Worm (Caenorhabditis elegans): ENCODE results near the gene C30G12.1.

DNA sequence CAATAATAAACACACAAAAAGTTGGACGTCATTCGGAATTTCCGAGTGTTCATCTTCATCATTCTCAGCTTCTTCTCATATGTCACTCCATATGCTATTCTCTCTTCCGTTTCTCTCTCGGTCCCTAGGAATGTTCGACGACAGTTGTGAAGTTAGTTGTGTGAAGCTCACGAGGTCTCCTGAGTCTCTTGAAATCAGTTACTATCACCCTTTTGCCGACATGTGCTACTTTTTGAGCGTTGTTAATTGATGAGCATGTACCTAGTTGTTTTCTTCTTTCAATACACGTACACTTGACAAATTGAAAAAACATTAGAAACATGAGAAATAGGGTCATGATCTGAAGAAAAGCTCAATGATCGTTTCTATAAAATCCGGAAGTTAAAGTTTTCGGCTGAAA is 24.2 kb downstream of the C30G12.1 start:
- TF ChIP-seq egl-27 (tag; optimal IDR thresholded peaks at IDR 0.05) (no peak), daf-12 (tag; optimal IDR thresholded peaks at IDR 0.05) (no peak), zag-1 (tag; optimal IDR thresholded peaks at IDR 0.05) (no peak), ztf-11 (tag; optimal IDR thresholded peaks at IDR 0.05) (no peak), skn-1 (tag; optimal IDR thresholded peaks at IDR 0.05) (no peak), ceh-82 (tag; optimal IDR thresholded peaks at IDR 0.05) (no peak), fkh-10 (GFP tag; optimal IDR thresholded peaks at IDR 0.05) (no peak), ama-1 (optimal IDR thresholded peaks at IDR 0.05) (no peak), nhr-76 (tag; optimal IDR thresholded peaks at IDR 0.05) (no peak)

Data from whole organism, L3 larva.